Worm (Caenorhabditis elegans): ENCODE data around the gene F10G2.2.
A peak's percentile ranks its signal among the peaks of the same experiment; 100 is the strongest.

F10G2.2 gene

DNA sequence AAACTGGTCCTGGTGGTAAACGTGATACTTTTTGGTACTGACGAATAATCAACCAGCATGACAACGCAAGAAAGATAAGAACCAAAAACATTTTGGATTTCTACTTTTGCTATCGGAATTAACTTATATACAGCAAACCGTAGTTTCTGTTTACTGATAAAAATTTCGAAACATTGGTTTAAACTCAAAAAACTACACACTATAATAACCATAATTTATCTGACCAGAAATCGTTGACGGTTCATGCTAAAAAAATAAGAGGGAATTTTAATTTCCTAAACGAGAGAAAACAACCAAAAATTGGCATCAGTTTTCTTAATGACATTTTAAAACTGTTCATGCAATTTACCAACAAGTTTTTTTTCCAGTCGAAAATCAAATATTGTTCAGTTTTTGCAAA is 30.7 kb downstream of the F10G2.2 start, which contains the start of gene cyp-35A1:
Gene cyp-35A1, minus strand, starts transcription at position 101 of the 400 bp plus-strand sequence.
- TF ChIP-seq odd-2 (tag; optimal IDR thresholded peaks at IDR 0.05), result no peak
- TF ChIP-seq pha-4 (tag; optimal IDR thresholded peaks at IDR 0.05), result no peak
- no peak for TF ChIP-seq npax-4 (tag; optimal IDR thresholded peaks at IDR 0.05)
- no peak for TF ChIP-seq pat-9 (tag; optimal IDR thresholded peaks at IDR 0.05)
- TF ChIP-seq C08G9.2 (tag; optimal IDR thresholded peaks at IDR 0.05), result no peak
- no peak for TF ChIP-seq ama-1 (optimal IDR thresholded peaks at IDR 0.05)
- no peak for TF ChIP-seq ceh-2 (tag; optimal IDR thresholded peaks at IDR 0.05)
- no peak for TF ChIP-seq lim-6 (tag; optimal IDR thresholded peaks at IDR 0.05)
- TF ChIP-seq ceh-30 (tag; optimal IDR thresholded peaks at IDR 0.05), result no peak
- no peak for TF ChIP-seq nfya-1 (tag; optimal IDR thresholded peaks at IDR 0.05)
- TF ChIP-seq hlh-15 (tag; optimal IDR thresholded peaks at IDR 0.05), result no peak
- TF ChIP-seq pax-1 (tag; optimal IDR thresholded peaks at IDR 0.05), result no peak
- no peak for TF ChIP-seq sdc-2 (tag; optimal IDR thresholded peaks at IDR 0.05)
- no peak for TF ChIP-seq unc-86 (tag; optimal IDR thresholded peaks at IDR 0.05)
- TF ChIP-seq pag-3 (tag; optimal IDR thresholded peaks at IDR 0.05; ENCODE audit: borderline replicate concordance), result no peak
- TF ChIP-seq pqm-1 (tag; optimal IDR thresholded peaks at IDR 0.05), result no peak
- no peak for TF ChIP-seq T23F11.4 (GFP tag; optimal IDR thresholded peaks at IDR 0.05)
- TF ChIP-seq hlh-8 (tag; optimal IDR thresholded peaks at IDR 0.05), result no peak

DNA sequence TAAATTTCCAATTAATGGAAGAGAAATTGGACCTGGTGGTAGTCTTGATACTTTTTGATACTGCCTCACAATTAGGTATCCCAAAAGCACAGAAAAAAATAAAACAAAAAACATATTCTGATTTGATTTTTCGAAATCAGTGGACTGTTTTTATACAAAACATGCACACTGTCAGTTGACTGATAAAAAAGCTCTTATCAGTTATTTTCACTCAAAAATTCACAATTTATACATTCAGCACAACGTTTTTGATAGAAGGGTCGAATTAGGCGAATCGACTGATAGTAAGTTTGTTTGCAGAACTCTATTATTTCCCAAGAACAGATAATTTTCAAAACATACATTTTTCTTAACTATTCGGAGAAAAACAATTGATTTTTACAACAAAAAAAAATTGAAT is 33.1 kb downstream of the F10G2.2 start, which contains the start of gene cyp-35A2:
Gene cyp-35A2, minus strand, starts transcription at position 124 of the 400 bp plus-strand sequence.
- TF ChIP-seq ceh-31 (tag; optimal IDR thresholded peaks at IDR 0.05) (no peak), elt-2 (tag; optimal IDR thresholded peaks at IDR 0.05) (peak; percentile 64)

DNA sequence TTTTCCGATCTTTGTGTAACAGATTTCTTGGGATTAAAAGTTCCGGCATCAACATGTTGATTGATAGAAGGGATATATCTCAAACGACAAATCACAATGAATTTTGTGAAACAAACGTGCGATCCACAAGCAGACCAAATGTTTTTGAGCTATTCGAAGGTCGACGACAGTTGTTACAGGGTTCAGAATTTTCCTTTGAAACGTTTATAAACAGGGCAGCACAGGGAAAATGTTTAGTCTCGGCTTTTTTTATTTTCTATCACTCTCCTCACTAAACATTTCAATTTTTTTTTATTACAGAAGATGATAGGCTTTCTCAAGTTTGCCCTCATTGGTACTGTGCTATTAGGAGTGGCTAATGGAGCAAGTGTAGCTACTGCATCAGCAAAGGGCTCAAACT is 34.0 kb downstream of the F10G2.2 start, which contains the start of gene exc-13:
Gene exc-13, plus strand, starts transcription at position 301 of the 400 bp plus-strand sequence.
- no peak for TF ChIP-seq K09A11.1 (tag; optimal IDR thresholded peaks at IDR 0.05; ENCODE audit: insufficient read depth)
- no peak for TF ChIP-seq hlh-13 (GFP tag; optimal IDR thresholded peaks at IDR 0.05)
- no peak for TF ChIP-seq Y22D7AL.16 (tag; optimal IDR thresholded peaks at IDR 0.05)
- no peak for TF ChIP-seq hlh-30 (tag; optimal IDR thresholded peaks at IDR 0.05; ENCODE audit: insufficient read depth)
- no peak for TF ChIP-seq nhr-11 (tag; optimal IDR thresholded peaks at IDR 0.05)
- no peak for TF ChIP-seq ztf-16 (tag; optimal IDR thresholded peaks at IDR 0.05)
- TF ChIP-seq ahr-1 (tag; optimal IDR thresholded peaks at IDR 0.05), result no peak
- TF ChIP-seq sox-4 (tag; optimal IDR thresholded peaks at IDR 0.05), result no peak
- TF ChIP-seq pha-4 (tag; optimal IDR thresholded peaks at IDR 0.05), result no peak
- no peak for TF ChIP-seq ceh-14 (tag; optimal IDR thresholded peaks at IDR 0.05)
- TF ChIP-seq ceh-45 (GFP tag; IDR thresholded peaks at IDR 0.05), result no peak
- no peak for TF ChIP-seq npax-4 (tag; optimal IDR thresholded peaks at IDR 0.05)
- no peak for TF ChIP-seq syd-9 (tag; optimal IDR thresholded peaks at IDR 0.05)
- no peak for TF ChIP-seq tbx-2 (tag; optimal IDR thresholded peaks at IDR 0.05)
- no peak for TF ChIP-seq ama-1 (optimal IDR thresholded peaks at IDR 0.05)
- TF ChIP-seq elt-2 (tag; optimal IDR thresholded peaks at IDR 0.05), result no peak

DNA sequence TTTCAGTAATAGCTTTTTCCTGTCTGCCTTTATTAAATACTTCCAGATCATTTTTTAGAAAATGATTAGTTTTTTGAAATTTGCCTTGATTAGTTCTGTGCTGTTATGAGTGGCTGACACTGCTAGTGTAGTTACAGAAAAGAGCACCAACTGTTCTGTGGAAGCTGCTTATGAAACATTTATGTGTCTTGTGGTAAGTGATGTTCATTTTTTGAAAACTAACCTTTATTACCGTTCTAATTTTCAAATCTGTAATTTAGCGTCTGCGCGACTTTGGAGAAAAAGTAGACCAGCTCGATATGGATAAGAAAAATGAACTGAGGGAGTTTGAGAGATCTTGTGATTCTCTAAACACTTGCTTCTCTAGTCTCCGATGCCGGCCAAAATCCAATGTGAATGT is 38.6 kb downstream of the F10G2.2 start, which contains the start of gene srj-14:
Gene srj-14, plus strand, starts transcription at position 131 of the 400 bp plus-strand sequence.
- TF ChIP-seq K09A11.1 (tag; optimal IDR thresholded peaks at IDR 0.05; ENCODE audit: insufficient read depth) (no peak), nfya-1 (tag; optimal IDR thresholded peaks at IDR 0.05) (no peak), ceh-9 (tag; optimal IDR thresholded peaks at IDR 0.05) (no peak), elt-2 (tag; optimal IDR thresholded peaks at IDR 0.05) (no peak), K02D7.2 (tag; optimal IDR thresholded peaks at IDR 0.05) (no peak), ceh-6 (GFP tag; optimal IDR thresholded peaks at IDR 0.05) (no peak), ceh-22 (tag; optimal IDR thresholded peaks at IDR 0.05) (no peak), ceh-2 (tag; optimal IDR thresholded peaks at IDR 0.05) (no peak), T23F11.4 (GFP tag; optimal IDR thresholded peaks at IDR 0.05) (no peak), tbx-7 (tag; optimal IDR thresholded peaks at IDR 0.05) (no peak), pha-2 (tag; optimal IDR thresholded peaks at IDR 0.05) (no peak), hlh-15 (tag; optimal IDR thresholded peaks at IDR 0.05) (no peak), sox-2 (GFP tag; IDR thresholded peaks at IDR 0.05) (no peak), unc-86 (tag; optimal IDR thresholded peaks at IDR 0.05) (no peak), fkh-10 (GFP tag; optimal IDR thresholded peaks at IDR 0.05) (no peak), pha-4 (tag; optimal IDR thresholded peaks at IDR 0.05) (no peak)

All from whole organism, late embryonic.